Worm (Caenorhabditis elegans): ENCODE results near the gene nlp-28.

ce11 chrV:3987616-3988015 is at the start of gene nlp-28:
- TF ChIP-seq lin-39 (tag; optimal IDR thresholded peaks at IDR 0.05) (no peak), egl-27 (tag; optimal IDR thresholded peaks at IDR 0.05) (no peak), ceh-16 (tag; optimal IDR thresholded peaks at IDR 0.05) (no peak), ama-1 (optimal IDR thresholded peaks at IDR 0.05) (no peak), snpc-4 (tag; optimal IDR thresholded peaks at IDR 0.05) (no peak), nhr-10 (tag; optimal IDR thresholded peaks at IDR 0.05) (no peak)
